Worm (Caenorhabditis elegans) whole organism, mixed stage, embryonic: ENCODE measurements around the gene sptf-2.

Source experiments
- ces-1 ChIP-seq: fragments of 150-350 bp; optimal IDR thresholded peaks from 2 replicates; lab custom pipeline; 2014; ENCODE audit warnings: missing biosample characterization, missing genetic modification reagents, missing genetic modification characterization
- drap-1 ChIP-seq: fragments of 200-800 bp; sonication (Bioruptor generic); optimal IDR thresholded peaks from 3 replicates; lab custom pipeline; 2018; ENCODE audit warnings: mild to moderate bottlenecking, missing genetic modification characterization, missing compliant biosample characterization
- lsy-2 ChIP-seq: fragments of 150-350 bp; optimal IDR thresholded peaks from 2 replicates; lab custom pipeline; 2014; ENCODE audit warnings: missing biosample characterization, missing genetic modification characterization
- snpc-4 ChIP-seq: fragments of 150-350 bp; optimal IDR thresholded peaks from 2 replicates; lab custom pipeline; 2014; ENCODE audit warnings: missing biosample characterization, missing genetic modification characterization
- unc-39 ChIP-seq: fragments of 150-350 bp; optimal IDR thresholded peaks from 2 replicates; lab custom pipeline; 2014; ENCODE audit warnings: missing biosample characterization, missing genetic modification characterization
- unc-62 ChIP-seq: fragments of 150-350 bp; optimal IDR thresholded peaks from 2 replicates; lab custom pipeline; 2014; ENCODE audit warnings: missing biosample characterization, missing genetic modification reagents, missing genetic modification characterization
- ztf-11 ChIP-seq: fragments of 150-350 bp; optimal IDR thresholded peaks from 2 replicates; lab custom pipeline; 2014; ENCODE audit warnings: missing biosample characterization, missing genetic modification characterization

ce11 chrII:8600165-8600564, 25.1 kb upstream of the sptf-2 start, which contains the start of gene pigg-1:
- TF ChIP-seq ztf-11 (tag; lab: Kevin White, UChicago) = no peak
- TF ChIP-seq snpc-4 (tag; lab: Kevin White, UChicago) = no peak
- TF ChIP-seq ces-1 = no peak
- no peak for TF ChIP-seq unc-62 (GFP tag; lab: Kevin White, UChicago)
- TF ChIP-seq drap-1 (GFP tag; lab: Kevin White, UChicago) = no peak
- no peak for TF ChIP-seq unc-39 (tag; lab: Kevin White, UChicago)
- TF ChIP-seq lsy-2 (tag; lab: Kevin White, UChicago) = no peak
